Comparison of ENCODE assay signal across 1 worm cellular context in the genomic region with DNA sequence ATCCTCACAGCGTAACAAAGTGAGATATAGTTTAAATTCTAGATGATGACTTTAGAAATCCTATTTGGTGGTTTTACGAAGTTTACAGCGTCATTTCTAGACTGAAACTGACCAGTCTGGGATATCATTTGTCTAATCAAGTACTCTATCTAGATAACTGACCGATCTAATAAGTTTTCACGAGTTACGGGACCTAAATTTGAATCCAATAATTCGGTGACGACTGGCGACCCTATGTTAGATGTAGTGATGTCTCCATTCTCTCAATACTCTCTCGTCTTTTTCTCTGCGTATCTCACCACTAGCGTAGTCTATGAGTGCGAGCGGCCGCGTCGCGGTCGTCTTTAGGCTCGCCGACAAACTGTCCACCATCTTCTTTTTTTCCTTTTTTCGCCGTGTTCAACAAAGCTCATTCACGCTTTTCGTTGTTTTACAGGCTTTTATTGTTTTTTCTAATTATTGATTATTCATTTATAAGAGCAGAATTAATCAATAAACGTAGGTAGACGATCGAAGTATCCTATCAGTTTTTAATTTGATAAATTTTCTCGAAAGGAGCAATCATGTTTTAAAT.
TF ChIP-seq lines count a peak whose summit lies in the region.

No protein-coding gene starts in this region.

TF ChIP-seq in whole organism, L1 larva, 84 proteins besides CTCF, POLR2A, EP300 and RAD21 (continued from another document):
- TF ChIP-seq nhr-77 (tag; optimal IDR thresholded peaks at IDR 0.05; lab: Kevin White, UChicago) = no peak
- no peak for TF ChIP-seq ztf-11 (tag; optimal IDR thresholded peaks at IDR 0.05; lab: Kevin White, UChicago)
- TF ChIP-seq isw-1 (GFP tag; IDR thresholded peaks at IDR 0.05; lab: Robert Waterston, UW) = no peak
- peak; percentile 17 for TF ChIP-seq mep-1 (tag; optimal IDR thresholded peaks at IDR 0.05; lab: Kevin White, UChicago)
- TF ChIP-seq nhr-84 (tag; optimal IDR thresholded peaks at IDR 0.05; lab: Kevin White, UChicago) = no peak
- no peak for TF ChIP-seq lin-15B (tag; optimal IDR thresholded peaks at IDR 0.05; lab: Kevin White, UChicago)
- TF ChIP-seq lin-39 (tag; optimal IDR thresholded peaks at IDR 0.05; lab: Kevin White, UChicago) = no peak
- TF ChIP-seq C34B4.2 (tag; optimal IDR thresholded peaks at IDR 0.05; lab: Kevin White, UChicago) = no peak
- no peak for TF ChIP-seq C04F5.9 (tag; optimal IDR thresholded peaks at IDR 0.05; lab: Kevin White, UChicago)
- no peak for TF ChIP-seq sup-37 (GFP tag; optimal IDR thresholded peaks at IDR 0.05; lab: Kevin White, UChicago)
- TF ChIP-seq nhr-47 (tag; optimal IDR thresholded peaks at IDR 0.05; lab: Kevin White, UChicago) = no peak
- TF ChIP-seq efl-1 (optimal IDR thresholded peaks at IDR 0.05; lab: Kevin White, UChicago) = peak; percentile 30 to 49
- peak; percentile 20 to 78 for TF ChIP-seq efl-1 (GFP tag; optimal IDR thresholded peaks at IDR 0.05 in 1 of 2; lab: Kevin White, UChicago)
- no peak for TF ChIP-seq aha-1 (tag; optimal IDR thresholded peaks at IDR 0.05; lab: Kevin White, UChicago)
- TF ChIP-seq nhr-85 (tag; lab: Kevin White, UChicago) = no peak
- TF ChIP-seq xbp-1 (tag; optimal IDR thresholded peaks at IDR 0.05; lab: Kevin White, UChicago) = no peak
- TF ChIP-seq pax-3 (tag; optimal IDR thresholded peaks at IDR 0.05; lab: Kevin White, UChicago) = no peak
- TF ChIP-seq elt-2 (tag; optimal IDR thresholded peaks at IDR 0.05; lab: Kevin White, UChicago) = no peak
- TF ChIP-seq zag-1 (tag; optimal IDR thresholded peaks at IDR 0.05; lab: Kevin White, UChicago) = no peak
- TF ChIP-seq unc-86 (tag; optimal IDR thresholded peaks at IDR 0.05; lab: Kevin White, UChicago) = no peak
- TF ChIP-seq ama-1 (optimal IDR thresholded peaks at IDR 0.05; lab: Kevin White, UChicago) = no peak
- no peak for TF ChIP-seq hlh-17 (GFP tag; optimal IDR thresholded peaks at IDR 0.05; lab: Kevin White, UChicago; ENCODE audit: borderline replicate concordance)
- TF ChIP-seq zip-4 (GFP tag; optimal IDR thresholded peaks at IDR 0.05; lab: Kevin White, UChicago) = no peak
- TF ChIP-seq alr-1 (tag; optimal IDR thresholded peaks at IDR 0.05; lab: Kevin White, UChicago; ENCODE audit: borderline replicate concordance) = no peak
- no peak for TF ChIP-seq fkh-8 (tag; optimal IDR thresholded peaks at IDR 0.05; lab: Kevin White, UChicago)
- no peak for TF ChIP-seq ceh-88 (GFP tag; IDR thresholded peaks at IDR 0.05; lab: Robert Waterston, UW)
- no peak for TF ChIP-seq ceh-90 (tag; optimal IDR thresholded peaks at IDR 0.05; lab: Kevin White, UChicago)
- TF ChIP-seq ztf-4 (tag; optimal IDR thresholded peaks at IDR 0.05; lab: Kevin White, UChicago) = no peak
- TF ChIP-seq rnt-1 (tag; optimal IDR thresholded peaks at IDR 0.05; lab: Kevin White, UChicago) = peak; percentile 16
- TF ChIP-seq nhr-90 (tag; optimal IDR thresholded peaks at IDR 0.05; lab: Kevin White, UChicago; ENCODE audit: poor library complexity) = no peak
- no peak for TF ChIP-seq efl-3 (GFP tag; optimal IDR thresholded peaks at IDR 0.05; lab: Kevin White, UChicago)
- no peak for TF ChIP-seq fkh-10 (GFP tag; optimal IDR thresholded peaks at IDR 0.05; lab: Kevin White, UChicago)
